Fruit fly (Drosophila melanogaster) whole organism, embryonic: ENCODE measurements around the gene UBL3.

Experiments used
- ATbp ChIP-seq: fragments of 200-800 bp; sonication (Bioruptor generic); optimal IDR thresholded peaks from 2 replicates; lab custom pipeline; 2017; ENCODE audit warnings: missing biosample characterization, mild to moderate bottlenecking, missing genetic modification characterization, missing genetic modification reagents
- Abd-B ChIP-seq: fragments of 200-800 bp; sonication (Bioruptor generic); optimal IDR thresholded peaks from 2 replicates; lab custom pipeline; 2018; ENCODE audit warnings: missing biosample characterization, mild to moderate bottlenecking, missing genetic modification characterization, moderate library complexity
- CG10462 ChIP-seq: fragments of 200-800 bp; sonication (Bioruptor generic); optimal IDR thresholded peaks from 2 replicates; lab custom pipeline; 2016; ENCODE audit warnings: missing biosample characterization, missing genetic modification characterization
- CG10543 ChIP-seq: fragments of 200-800 bp; sonication (Bioruptor generic); optimal IDR thresholded peaks from 3 replicates; lab custom pipeline; 2017; ENCODE audit warnings: missing biosample characterization, mild to moderate bottlenecking, missing genetic modification characterization, moderate library complexity
- CG13624 ChIP-seq: fragments of 200-800 bp; sonication (Bioruptor generic); optimal IDR thresholded peaks from 2 replicates; lab custom pipeline; 2016; ENCODE audit warnings: missing biosample characterization, missing genetic modification characterization
- CG13894 ChIP-seq: fragments of 200-800 bp; sonication (Bioruptor generic); optimal IDR thresholded peaks from 3 replicates; lab custom pipeline; 2018; ENCODE audit warnings: missing biosample characterization, mild to moderate bottlenecking, missing genetic modification characterization, moderate library complexity
- CG14050 ChIP-seq: fragments of 200-800 bp; sonication (Bioruptor generic); IDR thresholded peaks from 3 replicates; pipeline ENCODE4 v1.3.6; 2022; ENCODE audit warnings: missing biosample characterization, missing genetic modification characterization
- CG14860 ChIP-seq: fragments of 200-800 bp; sonication (Bioruptor generic); IDR thresholded peaks from 3 replicates; pipeline ENCODE4 v1.3.6; 2022; ENCODE audit warnings: missing biosample characterization, missing genetic modification characterization; ENCODE audit not compliant: partially characterized antibody
- CG2712 ChIP-seq: fragments of 200-800 bp; optimal IDR thresholded peaks from 3 replicates; lab custom pipeline; 2019; ENCODE audit warnings: missing biosample characterization, mild to moderate bottlenecking, missing genetic modification characterization, moderate library complexity
- CG3163 ChIP-seq: fragments of 200-800 bp; sonication (Bioruptor generic); optimal IDR thresholded peaks from 3 replicates; lab custom pipeline; 2016; ENCODE audit warnings: missing biosample characterization, missing genetic modification characterization
- CG3281 ChIP-seq: fragments of 200-800 bp; sonication (Bioruptor generic); optimal IDR thresholded peaks from 3 replicates; lab custom pipeline; 2017; ENCODE audit warnings: missing biosample characterization, mild to moderate bottlenecking, missing genetic modification characterization
- CG3407 ChIP-seq: fragments of 200-800 bp; sonication (Bioruptor generic); optimal IDR thresholded peaks from 2 replicates; lab custom pipeline; 2018; ENCODE audit warnings: missing biosample characterization, mild to moderate bottlenecking, missing genetic modification characterization
- CG34376 ChIP-seq: fragments of 200-800 bp; sonication (Bioruptor generic); optimal IDR thresholded peaks from 2 replicates; lab custom pipeline; 2018; ENCODE audit warnings: missing biosample characterization, mild to moderate bottlenecking, missing genetic modification characterization
- CG34422 ChIP-seq: fragments of 200-800 bp; sonication (Bioruptor generic); IDR thresholded peaks from 3 replicates; pipeline ENCODE4 v1.3.6; 2022; ENCODE audit warnings: missing biosample characterization, missing genetic modification characterization
- CG3838 ChIP-seq: fragments of 200-800 bp; sonication (Bioruptor generic); optimal IDR thresholded peaks from 3 replicates; lab custom pipeline; 2016; ENCODE audit warnings: missing biosample characterization, missing genetic modification characterization
- CG5953 ChIP-seq: fragments of 200-800 bp; sonication (Bioruptor generic); IDR thresholded peaks from 2 replicates; pipeline ENCODE4 v1.3.6; 2022; ENCODE audit warnings: missing biosample characterization, missing genetic modification characterization
- CG6254 ChIP-seq: fragments of 200-800 bp; sonication (Bioruptor generic); optimal IDR thresholded peaks from 3 replicates; lab custom pipeline; 2017; ENCODE audit warnings: mild to moderate bottlenecking, missing biosample characterization, missing genetic modification reagents, missing genetic modification characterization
- CG6791 ChIP-seq: fragments of 200-800 bp; sonication (Bioruptor generic); IDR thresholded peaks from 3 replicates; pipeline ENCODE4 v1.3.6; 2022; ENCODE audit warnings: missing biosample characterization, missing genetic modification characterization; ENCODE audit not compliant: partially characterized antibody
- CG7271 ChIP-seq: fragments of 200-800 bp; sonication (Bioruptor generic); optimal IDR thresholded peaks from 2 replicates; lab custom pipeline; 2018; ENCODE audit warnings: missing biosample characterization, mild to moderate bottlenecking, missing genetic modification characterization, moderate library complexity
- CG7928 ChIP-seq: fragments of 200-800 bp; sonication (Bioruptor generic); optimal IDR thresholded peaks from 2 replicates; lab custom pipeline; 2017; ENCODE audit warnings: missing biosample characterization, mild to moderate bottlenecking, missing genetic modification characterization
- CG8089 ChIP-seq: fragments of 200-800 bp; sonication (Bioruptor generic); optimal IDR thresholded peaks from 3 replicates; lab custom pipeline; 2016; ENCODE audit warnings: missing biosample characterization, missing genetic modification characterization
- Doc3 ChIP-seq: fragments of 200-800 bp; sonication (Bioruptor generic); IDR thresholded peaks from 3 replicates; pipeline ENCODE4 v1.3.6; 2022; ENCODE audit warnings: missing biosample characterization, missing genetic modification characterization; ENCODE audit not compliant: partially characterized antibody
- Drgx ChIP-seq: fragments of 200-800 bp; sonication (Bioruptor generic); IDR thresholded peaks from 2 replicates; pipeline ENCODE4 v1.3.6; 2022; ENCODE audit warnings: missing biosample characterization, missing genetic modification characterization
- E2f2 ChIP-seq: fragments of 200-800 bp; sonication (Bioruptor generic); IDR thresholded peaks from 2 replicates; pipeline ENCODE4 v1.3.6; 2022; ENCODE audit warnings: missing biosample characterization, missing genetic modification characterization
- Elba2 ChIP-seq: fragments of 200-800 bp; sonication (Bioruptor generic); optimal IDR thresholded peaks from 3 replicates; lab custom pipeline; 2016; ENCODE audit warnings: missing biosample characterization, missing genetic modification characterization
- Gsc ChIP-seq: fragments of 200-800 bp; sonication (Bioruptor generic); IDR thresholded peaks from 2 replicates; pipeline ENCODE4 v1.3.6; 2022; ENCODE audit warnings: missing biosample characterization, missing genetic modification characterization
- HmgZ ChIP-seq: fragments of 200-800 bp; sonication (Bioruptor generic); optimal IDR thresholded peaks from 2 replicates; lab custom pipeline; 2018; ENCODE audit warnings: missing biosample characterization, mild to moderate bottlenecking, missing genetic modification characterization
- Trl ChIP-seq, 3 experiments: fragments of >200 bp in 2 of 3; fragments of 200-800 bp in 1 of 3; sonication (Bioruptor generic) in 1 of 3; optimal IDR thresholded peaks; 2 replicates in 1 of 3; 3 replicates in 2 of 3; lab custom pipeline; 2016 to 2017; ENCODE audit warnings: missing biosample characterization in 1 of 3, missing genetic modification characterization in 1 of 3
- YL-1 ChIP-seq: fragments of 200-800 bp; sonication (Bioruptor generic); optimal IDR thresholded peaks from 3 replicates; lab custom pipeline; 2017; ENCODE audit warnings: missing biosample characterization, mild to moderate bottlenecking, missing genetic modification characterization
- ap ChIP-seq: fragments of 200-800 bp; sonication (Bioruptor generic); IDR thresholded peaks from 2 replicates; pipeline ENCODE4 v1.3.6; 2022; ENCODE audit warnings: missing biosample characterization, missing genetic modification characterization
- bab2 ChIP-seq: fragments of 200-800 bp; sonication (Bioruptor generic); optimal IDR thresholded peaks from 2 replicates; lab custom pipeline; 2016; ENCODE audit warnings: missing biosample characterization, missing genetic modification characterization
- bowl ChIP-seq: fragments of 200-800 bp; sonication (Bioruptor generic); IDR thresholded peaks from 2 replicates; pipeline ENCODE4 v1.3.6; 2022; ENCODE audit warnings: missing biosample characterization, missing genetic modification characterization
- bsh ChIP-seq, 2 experiments: fragments of 200-800 bp; sonication (Bioruptor generic); optimal IDR thresholded peaks; 2 replicates each; lab custom pipeline; 2017 to 2018; ENCODE audit warnings: mild to moderate bottlenecking in 2 of 2, missing biosample characterization in 2 of 2, missing genetic modification characterization in 2 of 2, moderate library complexity in 1 of 2
- cg ChIP-seq: fragments of 200-800 bp; sonication (Bioruptor generic); optimal IDR thresholded peaks from 3 replicates; lab custom pipeline; 2019; ENCODE audit warnings: missing biosample characterization, mild to moderate bottlenecking, missing genetic modification characterization, moderate library complexity
- chinmo ChIP-seq: fragments of 200-800 bp; sonication (Bioruptor generic); IDR thresholded peaks from 4 replicates; pipeline ENCODE4 v1.3.6; 2022; ENCODE audit warnings: missing biosample characterization, missing genetic modification characterization; ENCODE audit not compliant: partially characterized antibody
- chm ChIP-seq: fragments of 200-800 bp; sonication (Bioruptor generic); IDR thresholded peaks from 2 replicates; pipeline ENCODE4 v1.3.6; 2022; ENCODE audit warnings: missing biosample characterization, missing genetic modification characterization
- ci ChIP-seq: fragments of 200-800 bp; sonication (Bioruptor generic); IDR thresholded peaks from 3 replicates; pipeline ENCODE4 v1.3.6; 2022; ENCODE audit warnings: missing biosample characterization, missing genetic modification characterization
- corto ChIP-seq: fragments of 200-800 bp; sonication (Bioruptor generic); optimal IDR thresholded peaks from 2 replicates; lab custom pipeline; 2016; ENCODE audit warnings: missing biosample characterization, mild to moderate bottlenecking, missing genetic modification characterization, moderate library complexity
- emc ChIP-seq: fragments of 200-800 bp; sonication (Bioruptor generic); optimal IDR thresholded peaks from 2 replicates; lab custom pipeline; 2016; ENCODE audit warnings: missing biosample characterization, missing genetic modification characterization
- gfzf ChIP-seq: fragments of 200-800 bp; sonication (Bioruptor generic); optimal IDR thresholded peaks from 2 replicates; lab custom pipeline; 2016; ENCODE audit warnings: missing biosample characterization, mild to moderate bottlenecking, missing genetic modification characterization, moderate library complexity
- insv ChIP-seq, 2 experiments: fragments of 200-800 bp; sonication (Bioruptor generic); optimal IDR thresholded peaks; 3 replicates each; lab custom pipeline; 2016 to 2018; ENCODE audit warnings: missing biosample characterization in 2 of 2, missing genetic modification characterization in 2 of 2
- pita ChIP-seq: fragments of 200-800 bp; sonication (Bioruptor generic); optimal IDR thresholded peaks from 2 replicates; lab custom pipeline; 2017; ENCODE audit warnings: missing biosample characterization, mild to moderate bottlenecking, missing genetic modification characterization
- pros ChIP-seq: fragments of 200-800 bp; sonication (Bioruptor generic); optimal IDR thresholded peaks from 3 replicates; lab custom pipeline; 2019; ENCODE audit warnings: missing biosample characterization, mild to moderate bottlenecking, missing genetic modification characterization, moderate library complexity
- rib ChIP-seq: fragments of 200-800 bp; sonication (Bioruptor generic); IDR thresholded peaks from 2 replicates; pipeline ENCODE4 v1.3.6; 2022; ENCODE audit warnings: missing biosample characterization, missing genetic modification characterization
- so ChIP-seq: fragments of 200-800 bp; sonication (Bioruptor generic); IDR thresholded peaks from 3 replicates; pipeline ENCODE4 v1.3.6; 2022; ENCODE audit warnings: missing biosample characterization, missing genetic modification characterization
- sqz ChIP-seq: fragments of 200-800 bp; sonication (Bioruptor generic); optimal IDR thresholded peaks from 3 replicates; lab custom pipeline; 2018; ENCODE audit warnings: missing biosample characterization, mild to moderate bottlenecking, missing genetic modification characterization
- tna ChIP-seq: fragments of 200-800 bp; sonication (Bioruptor generic); IDR thresholded peaks from 2 replicates; pipeline ENCODE4 v1.3.6; 2022; ENCODE audit warnings: missing biosample characterization, missing genetic modification characterization; ENCODE audit not compliant: partially characterized antibody
- zf30C ChIP-seq: fragments of 200-800 bp; sonication (Bioruptor generic); optimal IDR thresholded peaks from 3 replicates; lab custom pipeline; 2018; ENCODE audit warnings: missing biosample characterization, mild to moderate bottlenecking, missing genetic modification characterization

Gene UBL3

dm6 chrX:15886411-15887246 lies 33.7 kb upstream of the UBL3 start (continued):
- TF ChIP-seq CG10543 (GFP tag; lab: Kevin White, UChicago) (peak; percentile 57), so (peak; percentile 10; the same call in 1 of the 3 replicates), pita (GFP tag; lab: Kevin White, UChicago) (peak; percentile 79), CG14860 (GFP tag; lab: Robert Waterston, UW) (no peak), corto (peak; percentile 10), cg (GFP tag; lab: Kevin White, UChicago) (peak; percentile 58), CG2712 (tag; lab: Kevin White, UChicago) (peak; percentile 30), ATbp (GFP tag; lab: Kevin White, UChicago) (peak; percentile 68), Elba2 (GFP tag; lab: Kevin White, UChicago) (no peak), Gsc (no peak), HmgZ (peak; percentile 50), rib (GFP tag; lab: Robert Waterston, UW) (0 out of 2 replicates have a peak, but pooled peaks have one; percentile 44), bowl (GFP tag; lab: Robert Waterston, UW) (no peak), gfzf (GFP tag; lab: Kevin White, UChicago) (peak; percentile 6), Doc3 (no peak), CG3838 (GFP tag; lab: Kevin White, UChicago) (no peak), E2f2 (GFP tag; lab: Robert Waterston, UW) (no peak), CG13894 (no peak), zf30C (GFP tag; lab: Kevin White, UChicago) (peak; percentile 85), CG34422 (GFP tag; lab: Robert Waterston, UW) (peak; percentile 39; the same call in 1 of the 3 replicates), Drgx (peak; percentile 94), CG3281 (no peak), CG5953 (GFP tag; lab: Robert Waterston, UW) (no peak), YL-1 (GFP tag; lab: Kevin White, UChicago) (peak; percentile 84), CG13624 (no peak), CG34376 (GFP tag; lab: Kevin White, UChicago) (peak; percentile 89), CG7271 (tag; lab: Kevin White, UChicago) (no peak), Abd-B (GFP tag; lab: Kevin White, UChicago) (no peak), CG6254 (GFP tag; lab: Kevin White, UChicago) (peak; percentile 16), ci (GFP tag; lab: Robert Waterston, UW) (peak; percentile 34; the same call in 1 of the 3 replicates), CG6791 (GFP tag; lab: Robert Waterston, UW) (peak; percentile 63; the same call in 2 of the 3 replicates), ap (GFP tag; lab: Robert Waterston, UW) (no peak), chinmo (GFP tag; lab: Robert Waterston, UW) (peak; percentile 72; the same call in 1 of the 4 replicates), bsh (GFP tag; optimal IDR thresholded peaks at IDR 0.05; lab: Kevin White, UChicago) (peak in 1 of 2 experiments; percentile 95), CG14050 (no peak), Trl (optimal IDR thresholded peaks at IDR 0.05; lab: Kevin White, UChicago) (peak in 1 of 2 experiments; percentile 73), Trl (GFP tag; optimal IDR thresholded peaks at IDR 0.05; lab: Kevin White, UChicago) (no peak), tna (no peak), CG10462 (GFP tag; lab: Kevin White, UChicago) (no peak), insv (GFP tag; optimal IDR thresholded peaks at IDR 0.05; lab: Kevin White, UChicago) (peak in 1 of 2 experiments; percentile 43), pros (peak; percentile 76), CG7928 (GFP tag; lab: Kevin White, UChicago) (no peak), CG3407 (GFP tag; lab: Kevin White, UChicago) (no peak), chm (GFP tag; lab: Robert Waterston, UW) (no peak), sqz (GFP tag; lab: Kevin White, UChicago) (peak; percentile 95), bab2 (GFP tag; lab: Kevin White, UChicago) (no peak), CG3163 (peak; percentile 98), CG8089 (no peak), emc (no peak)
